Fruit fly (Drosophila melanogaster) whole organism, wandering third instar larva: Measurements from ENCODE around the gene Fum4.
A peak's percentile ranks its signal among the peaks of the same experiment; 100 is the strongest.

Source experiments
- Abd-B ChIP-seq: fragments of >200 bp; optimal IDR thresholded peaks from 2 replicates; lab custom pipeline; 2017; ENCODE audit warnings: missing biosample characterization, missing genetic modification characterization
- CG32264 ChIP-seq: fragments of 200-800 bp; sonication (Bioruptor generic); optimal IDR thresholded peaks from 2 replicates; lab custom pipeline; 2016; ENCODE audit warnings: missing biosample characterization, missing genetic modification characterization
- CG9705 ChIP-seq: fragments of 200-800 bp; sonication (Bioruptor generic); optimal IDR thresholded peaks from 2 replicates; lab custom pipeline; 2018; ENCODE audit warnings: missing biosample characterization, mild to moderate bottlenecking, missing genetic modification characterization
- CrebA ChIP-seq: fragments of 200-800 bp; sonication (Bioruptor generic); optimal IDR thresholded peaks from 2 replicates; lab custom pipeline; 2016; ENCODE audit warnings: missing biosample characterization, mild to moderate bottlenecking, missing genetic modification characterization, borderline replicate concordance
- Dif ChIP-seq: fragments of 200-275, 200-300 bp; sonication (Bioruptor generic); optimal IDR thresholded peaks from 2 replicates; lab custom pipeline; 2018; ENCODE audit warnings: missing biosample characterization, missing genetic modification characterization; ENCODE audit not compliant: partially characterized antibody
- GATAd ChIP-seq: sonication (Bioruptor generic); optimal IDR thresholded peaks from 2 replicates; lab custom pipeline; 2016; ENCODE audit warnings: missing biosample characterization, missing genetic modification characterization
- HLH106 ChIP-seq: fragments of 200-800 bp; optimal IDR thresholded peaks from 3 replicates; lab custom pipeline; 2019; ENCODE audit warnings: missing biosample characterization, mild to moderate bottlenecking, missing genetic modification characterization, moderate library complexity
- Hnf4 ChIP-seq: fragments of 200-800 bp; sonication (Bioruptor generic); optimal IDR thresholded peaks from 2 replicates; lab custom pipeline; 2016; ENCODE audit warnings: missing biosample characterization, mild to moderate bottlenecking, missing genetic modification characterization
- Hr78 ChIP-seq: fragments of >200 bp; optimal IDR thresholded peaks from 2 replicates; lab custom pipeline; 2017; ENCODE audit warnings: missing biosample characterization, missing genetic modification characterization
- Hr83 ChIP-seq: fragments of 200-300 bp; sonication (Bioruptor generic); optimal IDR thresholded peaks from 2 replicates; lab custom pipeline; 2016; ENCODE audit warnings: missing biosample characterization, mild to moderate bottlenecking, missing genetic modification characterization, moderate library complexity; ENCODE audit not compliant: poor library complexity, severe bottlenecking
- Jra ChIP-seq: sonication (Bioruptor generic); optimal IDR thresholded peaks from 2 replicates; lab custom pipeline; 2016; ENCODE audit warnings: missing biosample characterization, missing genetic modification characterization
- Mio ChIP-seq: sonication (Bioruptor generic); optimal IDR thresholded peaks from 2 replicates; lab custom pipeline; 2016; ENCODE audit warnings: missing biosample characterization, missing genetic modification characterization
- Myc ChIP-seq: fragments of >200 bp; optimal IDR thresholded peaks from 2 replicates; lab custom pipeline; 2017
- N ChIP-seq: fragments of >200 bp; optimal IDR thresholded peaks from 2 replicates; lab custom pipeline; 2018; ENCODE audit warnings: missing biosample characterization, missing external identifiers, missing genetic modification characterization
- OdsH ChIP-seq: fragments of 200-800 bp; sonication (Bioruptor generic); optimal IDR thresholded peaks from 2 replicates; lab custom pipeline; 2016; ENCODE audit warnings: missing biosample characterization, mild to moderate bottlenecking, missing genetic modification characterization
- Rel ChIP-seq, 2 experiments: fragments of 200-800 bp; sonication (Bioruptor generic) in 1 of 2; optimal IDR thresholded peaks; 2 replicates in 1 of 2; 3 replicates in 1 of 2; lab custom pipeline; 2016 to 2019; ENCODE audit warnings: mild to moderate bottlenecking in 2 of 2, missing biosample characterization in 2 of 2, missing genetic modification characterization in 2 of 2, moderate library complexity in 1 of 2
- Sp1 ChIP-seq: fragments of 200-800 bp; sonication (Bioruptor generic); optimal IDR thresholded peaks from 3 replicates; lab custom pipeline; 2019; ENCODE audit warnings: missing biosample characterization, mild to moderate bottlenecking, missing genetic modification characterization, moderate library complexity
- br ChIP-seq: fragments of 200-800 bp; sonication (Bioruptor generic); optimal IDR thresholded peaks from 2 replicates; lab custom pipeline; 2016; ENCODE audit warnings: missing biosample characterization, missing genetic modification characterization
- brk ChIP-seq: fragments of 200-800 bp; sonication (Bioruptor generic); optimal IDR thresholded peaks from 2 replicates; lab custom pipeline; 2016; ENCODE audit warnings: missing biosample characterization, mild to moderate bottlenecking, missing genetic modification characterization
- dl ChIP-seq, 2 experiments: fragments of 175-275, 200-275 bp in 1 of 2; fragments of 200-275 bp in 1 of 2; sonication (Bioruptor generic); optimal IDR thresholded peaks; lab custom pipeline; 2018; ENCODE audit warnings: mild to moderate bottlenecking in 2 of 2, missing biosample characterization in 2 of 2, missing genetic modification characterization in 2 of 2, moderate library complexity in 2 of 2; ENCODE audit not compliant: partially characterized antibody in 2 of 2, insufficient read depth in 1 of 2
- dmrt93B ChIP-seq: fragments of 200-800 bp; sonication (Bioruptor generic); optimal IDR thresholded peaks from 2 replicates; lab custom pipeline; 2018; ENCODE audit warnings: missing biosample characterization, mild to moderate bottlenecking, missing genetic modification characterization
- dsf ChIP-seq: sonication (Bioruptor generic); optimal IDR thresholded peaks from 2 replicates; lab custom pipeline; 2016; ENCODE audit warnings: missing biosample characterization, missing genetic modification characterization, borderline replicate concordance
- ey ChIP-seq: fragments of 200-800 bp; sonication (Bioruptor generic); optimal IDR thresholded peaks from 2 replicates; lab custom pipeline; 2016; ENCODE audit warnings: missing biosample characterization, missing genetic modification characterization
- foxo ChIP-seq, 2 experiments: fragments of 200-800 bp; sonication (Bioruptor generic); optimal IDR thresholded peaks; 2 replicates in 1 of 2; 3 replicates in 1 of 2; lab custom pipeline; 2016 to 2017; ENCODE audit warnings: missing biosample characterization in 2 of 2, missing genetic modification characterization in 2 of 2
- fru ChIP-seq: fragments of 200-800 bp; sonication (Bioruptor generic); optimal IDR thresholded peaks from 3 replicates; lab custom pipeline; 2016; ENCODE audit warnings: missing biosample characterization, mild to moderate bottlenecking, missing genetic modification characterization
- h ChIP-seq: fragments of 200-800 bp; sonication (Bioruptor generic); optimal IDR thresholded peaks from 3 replicates; lab custom pipeline; 2016; ENCODE audit warnings: missing biosample characterization, mild to moderate bottlenecking, missing genetic modification characterization
- jim ChIP-seq: fragments of 175-275, 200-325 bp; sonication (Bioruptor generic); optimal IDR thresholded peaks from 2 replicates; lab custom pipeline; 2016; ENCODE audit warnings: missing biosample characterization, mild to moderate bottlenecking, missing genetic modification characterization
- pan ChIP-seq: fragments of >200 bp; optimal IDR thresholded peaks from 2 replicates; lab custom pipeline; 2017
- psq ChIP-seq: fragments of 200-800 bp; sonication (Bioruptor generic); optimal IDR thresholded peaks from 3 replicates; lab custom pipeline; 2017; ENCODE audit warnings: missing biosample characterization, mild to moderate bottlenecking, missing genetic modification characterization, moderate library complexity
- rgr ChIP-seq: fragments of 200-800 bp; sonication (Bioruptor generic); optimal IDR thresholded peaks from 3 replicates; lab custom pipeline; 2016; ENCODE audit warnings: missing biosample characterization, mild to moderate bottlenecking, missing genetic modification characterization
- sv ChIP-seq: fragments of 200-800 bp; sonication (Bioruptor generic); optimal IDR thresholded peaks from 3 replicates; lab custom pipeline; 2016; ENCODE audit warnings: missing biosample characterization, missing genetic modification characterization
- tai ChIP-seq: sonication (Bioruptor generic); optimal IDR thresholded peaks from 2 replicates; lab custom pipeline; 2016; ENCODE audit warnings: missing biosample characterization, missing genetic modification characterization
- usp ChIP-seq: fragments of >200 bp; optimal IDR thresholded peaks from 2 replicates; lab custom pipeline; 2017; ENCODE audit warnings: missing biosample characterization, missing genetic modification characterization
- woc ChIP-seq: sonication (Bioruptor generic); optimal IDR thresholded peaks from 2 replicates; lab custom pipeline; 2016; ENCODE audit warnings: missing biosample characterization, mild to moderate bottlenecking, missing genetic modification characterization

Gene Fum4

DNA sequence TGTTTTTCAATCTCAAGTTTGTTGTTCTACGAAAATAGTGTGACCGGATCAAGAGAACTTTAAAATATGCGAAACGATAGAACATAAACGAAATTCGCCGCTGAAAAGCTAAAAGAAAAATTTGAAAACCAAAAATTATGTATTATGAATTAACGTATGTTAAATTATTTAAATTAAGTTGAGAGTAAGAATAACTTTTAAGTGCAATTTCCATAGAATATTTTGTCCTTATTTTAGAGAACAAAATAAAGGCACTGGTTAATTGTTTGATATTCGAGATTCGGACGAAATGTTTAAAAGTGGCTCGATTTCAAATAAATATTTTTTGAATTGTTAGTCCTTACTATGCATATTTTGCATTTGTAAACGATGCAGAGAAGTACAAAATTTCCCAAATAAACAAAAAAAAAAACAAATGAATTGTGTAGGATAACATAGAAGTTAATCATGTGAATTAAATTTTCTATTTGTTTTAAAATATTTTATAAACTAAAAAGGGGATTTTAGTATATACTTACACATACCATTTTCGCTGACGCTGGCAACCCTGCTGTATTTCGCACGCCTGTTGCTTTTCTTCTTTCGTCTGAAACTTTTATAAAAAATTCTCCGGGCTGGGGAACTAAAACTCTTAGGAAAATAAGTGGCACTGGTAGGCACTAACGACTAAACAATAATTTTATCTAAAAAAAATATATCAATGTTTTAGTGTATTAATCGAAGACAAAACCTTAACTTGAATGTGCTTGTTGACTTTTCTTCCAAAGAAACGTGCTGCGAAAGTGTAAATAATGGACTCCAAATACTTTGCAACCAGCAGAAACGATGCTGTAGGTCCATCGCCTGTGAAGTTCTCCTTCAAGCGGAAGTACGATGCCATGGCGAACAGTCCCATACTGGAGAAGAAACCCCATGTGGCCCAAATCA is 19.6 kb upstream of the Fum4 start, which contains the start of the genes CG5727 and ath:
Gene CG5727 (minus strand): TSS at position 51 of the 927 bp plus-strand sequence.
Gene ath (plus strand): TSS at position 513 of the 927 bp plus-strand sequence.
- TF ChIP-seq Rel (GFP tag; optimal IDR thresholded peaks at IDR 0.05; lab: Kevin White, UChicago) (no peak), Rel (tag; optimal IDR thresholded peaks at IDR 0.05; lab: Kevin White, UChicago) (peak; percentile 33), GATAd (GFP tag; lab: Kevin White, UChicago) (no peak), foxo (GFP tag; optimal IDR thresholded peaks at IDR 0.05; lab: Kevin White, UChicago) (no peak), h (GFP tag; lab: Kevin White, UChicago) (no peak), usp (no peak), HLH106 (tag; lab: Kevin White, UChicago) (no peak), CG32264 (GFP tag; lab: Kevin White, UChicago) (no peak), OdsH (GFP tag; lab: Kevin White, UChicago) (no peak), psq (peak; percentile 44), Hnf4 (peak; percentile 1), Abd-B (GFP tag; lab: Kevin White, UChicago) (no peak), Myc (lab: Kevin White, UChicago) (no peak), br (GFP tag; lab: Kevin White, UChicago) (no peak), brk (peak; percentile 1), woc (peak; percentile 50), jim (GFP tag; lab: Kevin White, UChicago) (no peak), sv (no peak), Hr78 (GFP tag; lab: Kevin White, UChicago) (no peak), ey (no peak), Jra (GFP tag; lab: Kevin White, UChicago) (no peak), Mio (no peak), dsf (GFP tag; lab: Kevin White, UChicago) (no peak)
- TF ChIP-seq, all 38 proteins: peak for 5

DNA sequence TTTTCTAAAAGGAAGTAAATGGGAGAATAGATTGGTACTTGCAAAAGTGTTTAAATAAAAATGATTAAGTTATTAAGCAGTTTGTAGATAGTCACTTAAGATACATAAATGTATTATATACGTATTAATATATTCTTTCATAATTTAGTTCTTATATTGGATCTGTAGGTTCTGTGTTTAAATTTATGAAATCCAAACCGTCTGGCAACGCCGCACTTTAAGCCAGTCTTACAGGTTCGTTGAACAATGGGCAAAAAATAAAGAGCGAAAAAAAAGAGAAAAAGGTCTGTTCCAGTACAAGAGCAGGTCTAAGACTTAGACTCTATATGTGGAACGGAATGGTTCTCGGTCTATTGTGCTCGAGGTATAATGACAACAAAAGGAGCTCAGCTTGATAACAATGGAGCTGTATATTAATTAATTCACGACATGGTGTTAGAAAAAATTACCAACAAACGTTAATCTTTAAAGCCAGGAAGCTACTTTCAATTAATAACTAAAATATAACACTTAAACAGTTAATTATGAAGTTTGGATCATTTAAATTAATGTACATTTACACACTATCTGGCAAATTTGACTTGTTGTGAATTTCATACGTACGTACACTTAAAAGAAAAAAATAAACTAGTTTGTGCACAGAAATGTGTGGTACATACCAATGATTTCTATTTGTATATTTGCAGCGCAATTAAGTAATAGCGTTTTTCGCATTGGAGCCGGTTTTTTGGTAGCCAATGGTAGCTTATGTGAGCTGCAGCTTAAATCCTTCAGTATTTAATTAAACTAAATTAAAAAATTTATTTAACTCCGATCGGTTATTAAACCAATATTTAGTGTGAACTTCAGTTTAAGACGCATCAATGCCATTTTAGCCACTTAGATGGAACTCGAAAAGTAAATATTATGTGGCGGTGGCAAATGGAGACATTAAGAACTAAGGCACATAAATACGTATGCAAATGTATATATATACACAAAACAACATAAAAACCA is 17.8 kb upstream of the Fum4 start, which contains the start of gene CG5731:
Gene CG5731 (minus strand): TSS at position 946 of the 996 bp plus-strand sequence.
- TF ChIP-seq ey (no peak), Rel (GFP tag; optimal IDR thresholded peaks at IDR 0.05; lab: Kevin White, UChicago) (no peak), Rel (tag; optimal IDR thresholded peaks at IDR 0.05; lab: Kevin White, UChicago) (no peak), pan (lab: Kevin White, UChicago) (no peak), rgr (GFP tag; lab: Kevin White, UChicago) (no peak), dmrt93B (GFP tag; lab: Kevin White, UChicago) (no peak), HLH106 (tag; lab: Kevin White, UChicago) (no peak), CG32264 (GFP tag; lab: Kevin White, UChicago) (no peak), CG9705 (GFP tag; lab: Kevin White, UChicago) (no peak), CrebA (GFP tag; lab: Kevin White, UChicago) (no peak), Mio (no peak), sv (no peak), Dif (no peak), h (GFP tag; lab: Kevin White, UChicago) (no peak), GATAd (GFP tag; lab: Kevin White, UChicago) (no peak)

DNA sequence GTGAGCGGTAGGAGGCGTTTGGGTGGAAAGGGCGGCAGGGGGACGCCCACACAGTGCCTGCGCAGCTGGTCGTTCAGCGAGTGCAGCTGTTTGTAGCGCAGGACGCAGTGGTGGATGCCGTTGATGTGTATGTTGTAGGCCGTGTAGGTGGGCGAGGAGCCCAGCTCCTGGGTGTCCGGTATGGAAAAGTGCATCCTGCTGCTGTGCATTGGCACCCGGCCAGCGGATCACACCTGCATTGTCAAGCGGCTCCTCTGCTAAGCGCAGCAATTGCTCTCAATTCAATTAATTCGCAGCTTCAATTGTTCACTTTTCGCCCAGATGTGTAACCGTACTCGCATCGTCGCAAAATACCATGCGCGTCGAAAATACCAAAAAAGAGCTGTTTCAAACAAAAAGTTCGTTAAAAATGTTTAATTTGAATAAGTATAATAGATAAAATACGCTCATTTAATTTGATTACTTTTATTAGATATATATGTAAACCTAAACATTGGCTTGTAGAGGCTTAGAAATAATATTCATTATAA is 15.4 kb upstream of the Fum4 start, which contains the start of gene Snx17:
Gene Snx17 (minus strand): TSS at position 329 of the 530 bp plus-strand sequence.
- TF ChIP-seq N (no peak), Hr83 (GFP tag; lab: Kevin White, UChicago) (no peak), CG32264 (GFP tag; lab: Kevin White, UChicago) (no peak), pan (lab: Kevin White, UChicago) (no peak), fru (GFP tag; lab: Kevin White, UChicago) (no peak), sv (no peak), dl (GFP tag; optimal IDR thresholded peaks at IDR 0.05; lab: Kevin White, UChicago; ENCODE audit: insufficient read depth in 1 of 2, partially characterized antibody in 2 of 2) (no peak), h (GFP tag; lab: Kevin White, UChicago) (no peak), tai (GFP tag; lab: Kevin White, UChicago) (no peak), Sp1 (no peak), psq (no peak), CrebA (GFP tag; lab: Kevin White, UChicago) (no peak), dmrt93B (GFP tag; lab: Kevin White, UChicago) (no peak), dsf (GFP tag; lab: Kevin White, UChicago) (no peak)
